Fruit fly (Drosophila melanogaster): ENCODE data around the gene CG31111.

The CG31111 gene

dm6 chr3R:25027281-25028219 is 28.4 kb downstream of the CG31111 start (continued):
- TF ChIP-seq CG12219 (GFP tag; optimal IDR thresholded peaks at IDR 0.05) = no peak
- no peak for TF ChIP-seq Doc2 (GFP tag; IDR thresholded peaks at IDR 0.05)
- no peak for TF ChIP-seq CG3163 (GFP tag; optimal IDR thresholded peaks at IDR 0.05)
- TF ChIP-seq sug (tag; optimal IDR thresholded peaks at IDR 0.05) = peak; percentile 70
- no peak for TF ChIP-seq CG4730 (GFP tag; IDR thresholded peaks at IDR 0.05)
- no peak for TF ChIP-seq Dip2 (GFP tag; IDR thresholded peaks at IDR 0.05)
- no peak for TF ChIP-seq ind (GFP tag; optimal IDR thresholded peaks at IDR 0.05)
- no peak for TF ChIP-seq CG10654 (GFP tag; optimal IDR thresholded peaks at IDR 0.05)
- TF ChIP-seq NC2α (GFP tag; optimal IDR thresholded peaks at IDR 0.05) = no peak
- no peak for TF ChIP-seq CG6654 (GFP tag; optimal IDR thresholded peaks at IDR 0.05)
- peak; percentile 20 for TF ChIP-seq CG13624 (GFP tag; optimal IDR thresholded peaks at IDR 0.05)
- no peak for TF ChIP-seq Deaf1 (tag; optimal IDR thresholded peaks at IDR 0.05)
- no peak for TF ChIP-seq sim (GFP tag; IDR thresholded peaks at IDR 0.05)
- no peak for TF ChIP-seq CG15601 (tag; optimal IDR thresholded peaks at IDR 0.05)
- no peak for TF ChIP-seq Oli (tag; optimal IDR thresholded peaks at IDR 0.05)
- TF ChIP-seq emc (GFP tag; optimal IDR thresholded peaks at IDR 0.05) = no peak
- TF ChIP-seq CG17802 (tag; optimal IDR thresholded peaks at IDR 0.05) = no peak
- no peak for TF ChIP-seq NfI (GFP tag; optimal IDR thresholded peaks at IDR 0.05)
- TF ChIP-seq corto (GFP tag; optimal IDR thresholded peaks at IDR 0.05) = peak; percentile 80
- TF ChIP-seq gcm2 (GFP tag; optimal IDR thresholded peaks at IDR 0.05) = no peak
- TF ChIP-seq Dp (GFP tag; optimal IDR thresholded peaks at IDR 0.05) = no peak
- TF ChIP-seq Sin3A (optimal IDR thresholded peaks at IDR 0.05) = no peak
- no peak for TF ChIP-seq ato (GFP tag; IDR thresholded peaks at IDR 0.05; ENCODE audit: partially characterized antibody)
- no peak for TF ChIP-seq grau (tag; optimal IDR thresholded peaks at IDR 0.05)
- peak; percentile 48 for TF ChIP-seq CG13296 (GFP tag; optimal IDR thresholded peaks at IDR 0.05)
- TF ChIP-seq gt (GFP tag; IDR thresholded peaks at IDR 0.05) = no peak
- TF ChIP-seq CG30431 (GFP tag; optimal IDR thresholded peaks at IDR 0.05) = no peak
- no peak for TF ChIP-seq nau (GFP tag; optimal IDR thresholded peaks at IDR 0.05)
- TF ChIP-seq PHDP (tag; optimal IDR thresholded peaks at IDR 0.05) = peak; percentile 43
- TF ChIP-seq Six4 (GFP tag; optimal IDR thresholded peaks at IDR 0.05) = no peak
- TF ChIP-seq CG17361 (GFP tag; IDR thresholded peaks at IDR 0.05) = no peak
- no peak for TF ChIP-seq Oaz (GFP tag; IDR thresholded peaks at IDR 0.05)
- TF ChIP-seq Dbx (GFP tag; IDR thresholded peaks at IDR 0.05) = no peak
- no peak for TF ChIP-seq gfzf (GFP tag; optimal IDR thresholded peaks at IDR 0.05)
- no peak for TF ChIP-seq E2f2 (GFP tag; IDR thresholded peaks at IDR 0.05)
- TF ChIP-seq CG6683 (GFP tag; optimal IDR thresholded peaks at IDR 0.05) = no peak
- TF ChIP-seq fd102C (GFP tag; optimal IDR thresholded peaks at IDR 0.05) = no peak
- no peak for TF ChIP-seq nmo (GFP tag; optimal IDR thresholded peaks at IDR 0.05)
- TF ChIP-seq CrebB (tag; optimal IDR thresholded peaks at IDR 0.05) = no peak
- TF ChIP-seq CG12071 (GFP tag; optimal IDR thresholded peaks at IDR 0.05) = no peak
- no peak for TF ChIP-seq Mrtf (GFP tag; IDR thresholded peaks at IDR 0.05)
- no peak for TF ChIP-seq sens-2 (GFP tag; IDR thresholded peaks at IDR 0.05)
- no peak for TF ChIP-seq z (GFP tag; IDR thresholded peaks at IDR 0.05)
- no peak for TF ChIP-seq CG8765 (GFP tag; IDR thresholded peaks at IDR 0.05)
- no peak for TF ChIP-seq wor (GFP tag; IDR thresholded peaks at IDR 0.05)
- TF ChIP-seq twi (tag; optimal IDR thresholded peaks at IDR 0.05) = no peak
- TF ChIP-seq Jarid2 (GFP tag; optimal IDR thresholded peaks at IDR 0.05) = no peak
- no peak for TF ChIP-seq Mes4 (GFP tag; optimal IDR thresholded peaks at IDR 0.05)
- TF ChIP-seq Rfx (GFP tag; IDR thresholded peaks at IDR 0.05) = peak; percentile 47; the same call in 1 of the 2 replicates
- no peak for TF ChIP-seq vnd (GFP tag; IDR thresholded peaks at IDR 0.05; ENCODE audit: partially characterized antibody)
